Worm (Caenorhabditis elegans): ENCODE data around the gene apx-1.

DNA sequence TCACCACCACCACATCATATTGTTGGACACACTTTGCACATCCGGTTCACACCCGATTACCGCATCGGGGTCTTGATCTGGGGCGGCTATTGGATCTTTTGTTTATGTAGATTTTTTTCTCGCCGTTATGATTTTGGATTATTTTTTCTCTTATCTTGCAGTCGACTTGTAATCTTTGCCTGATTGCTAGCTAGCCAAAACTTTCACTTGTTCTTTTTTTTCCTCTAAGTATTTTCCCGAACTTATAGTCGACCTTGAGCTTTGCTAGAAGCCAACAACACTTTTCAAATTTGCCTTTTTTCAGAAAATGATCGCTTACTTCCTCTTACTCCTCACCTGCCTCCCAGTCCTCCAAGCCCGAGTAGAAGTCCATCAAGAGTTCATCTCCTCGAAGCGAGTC, 22.0 kb upstream of the apx-1 start, which contains the start of gene lag-2:
- TF ChIP-seq nfya-1 (tag; optimal IDR thresholded peaks at IDR 0.05; ENCODE audit: insufficient read depth) (no peak), ama-1 (optimal IDR thresholded peaks at IDR 0.05) (no peak), lin-39 (tag; optimal IDR thresholded peaks at IDR 0.05) (no peak), ceh-9 (tag; optimal IDR thresholded peaks at IDR 0.05) (no peak), tbx-2 (tag; optimal IDR thresholded peaks at IDR 0.05) (no peak), ceh-28 (tag; optimal IDR thresholded peaks at IDR 0.05) (no peak), snpc-4 (tag; optimal IDR thresholded peaks at IDR 0.05) (no peak), nhr-237 (tag; optimal IDR thresholded peaks at IDR 0.05) (no peak), ceh-82 (tag; optimal IDR thresholded peaks at IDR 0.05) (no peak), elt-1 (tag; optimal IDR thresholded peaks at IDR 0.05) (no peak), zag-1 (tag; optimal IDR thresholded peaks at IDR 0.05) (no peak)
